Worm (Caenorhabditis elegans) whole organism, late embryonic: ENCODE results near the gene Y37D8A.26.

ENCODE experiments used
- C08G9.2 ChIP-seq: sonication (generic microtip); optimal IDR thresholded peaks from 2 replicates; lab custom pipeline; 2016; ENCODE audit warnings: mild to moderate bottlenecking, missing genetic modification characterization, moderate library complexity, missing compliant biosample characterization
- C38D4.7 ChIP-seq: fragments of 200-800 bp; sonication (Bioruptor generic); optimal IDR thresholded peaks from 2 replicates; lab custom pipeline; 2018; ENCODE audit warnings: mild to moderate bottlenecking, missing genetic modification characterization, moderate library complexity, missing compliant biosample characterization
- F13H6.1 ChIP-seq: sonication (generic microtip); optimal IDR thresholded peaks from 2 replicates; lab custom pipeline; 2016; ENCODE audit warnings: missing genetic modification characterization, missing compliant biosample characterization
- K09A11.1 ChIP-seq: sonication (generic microtip); optimal IDR thresholded peaks from 2 replicates; lab custom pipeline; 2017; ENCODE audit warnings: antibody characterized with exemption, mild to moderate bottlenecking, missing genetic modification characterization, missing compliant biosample characterization; ENCODE audit not compliant: insufficient read depth
- T23F11.4 ChIP-seq: fragments of 200-800 bp; sonication (Bioruptor generic); optimal IDR thresholded peaks from 2 replicates; lab custom pipeline; 2018; ENCODE audit warnings: mild to moderate bottlenecking, missing genetic modification characterization, missing compliant biosample characterization
- Y22D7AL.16 ChIP-seq: sonication (generic microtip); optimal IDR thresholded peaks from 2 replicates; lab custom pipeline; 2016; ENCODE audit warnings: missing genetic modification characterization, missing compliant biosample characterization
- ceh-14 ChIP-seq: sonication (generic microtip); optimal IDR thresholded peaks from 2 replicates; lab custom pipeline; 2016; ENCODE audit warnings: missing genotype, missing genetic modification characterization, missing compliant biosample characterization
- ceh-18 ChIP-seq: sonication (generic microtip); optimal IDR thresholded peaks from 2 replicates; lab custom pipeline; 2016; ENCODE audit warnings: missing genetic modification characterization, missing compliant biosample characterization
- ceh-24 ChIP-seq: sonication (generic microtip); optimal IDR thresholded peaks from 2 replicates; lab custom pipeline; 2016; ENCODE audit warnings: mild to moderate bottlenecking, missing genetic modification characterization, missing compliant biosample characterization
- ceh-31 ChIP-seq: sonication (generic microtip); optimal IDR thresholded peaks from 2 replicates; lab custom pipeline; 2016; ENCODE audit warnings: missing genetic modification characterization, missing compliant biosample characterization
- ceh-34 ChIP-seq: sonication (generic microtip); optimal IDR thresholded peaks from 2 replicates; lab custom pipeline; 2016; ENCODE audit warnings: mild to moderate bottlenecking, missing genetic modification characterization, missing compliant biosample characterization
- ceh-48 ChIP-seq: sonication (generic microtip); optimal IDR thresholded peaks from 2 replicates; lab custom pipeline; 2016; ENCODE audit warnings: missing genetic modification characterization, inconsistent platforms, missing compliant biosample characterization
- ceh-9 ChIP-seq: sonication (generic microtip); optimal IDR thresholded peaks from 2 replicates; lab custom pipeline; 2016; ENCODE audit warnings: mild to moderate bottlenecking, missing genetic modification characterization, inconsistent platforms, missing compliant biosample characterization
- dve-1 ChIP-seq: sonication (generic microtip); optimal IDR thresholded peaks from 2 replicates; lab custom pipeline; 2017; ENCODE audit warnings: antibody characterized with exemption, mild to moderate bottlenecking, missing genetic modification characterization, missing compliant biosample characterization
- elt-2 ChIP-seq: sonication (generic microtip); optimal IDR thresholded peaks from 2 replicates; lab custom pipeline; 2016; ENCODE audit warnings: missing genetic modification reagents, missing genetic modification characterization, missing compliant biosample characterization
- elt-4 ChIP-seq: sonication (generic microtip); optimal IDR thresholded peaks from 2 replicates; lab custom pipeline; 2016; ENCODE audit warnings: missing genetic modification characterization, missing compliant biosample characterization
- fax-1 ChIP-seq: sonication (generic microtip); optimal IDR thresholded peaks from 2 replicates; lab custom pipeline; 2016; ENCODE audit warnings: missing genotype, missing genetic modification characterization, missing compliant biosample characterization
- fkh-6 ChIP-seq: sonication (generic microtip); optimal IDR thresholded peaks from 2 replicates; lab custom pipeline; 2016; ENCODE audit warnings: missing genetic modification characterization, missing compliant biosample characterization
- hlh-6 ChIP-seq: sonication (generic microtip); optimal IDR thresholded peaks from 2 replicates; lab custom pipeline; 2016; ENCODE audit warnings: missing genotype, missing genetic modification characterization, missing compliant biosample characterization
- lim-6 ChIP-seq: sonication (generic microtip); optimal IDR thresholded peaks from 2 replicates; lab custom pipeline; 2016; ENCODE audit warnings: missing genetic modification characterization, missing compliant biosample characterization
- lin-11 ChIP-seq: fragments of 200-800 bp; sonication (Bioruptor generic); optimal IDR thresholded peaks from 2 replicates; lab custom pipeline; 2018; ENCODE audit warnings: mild to moderate bottlenecking, missing genetic modification characterization, missing compliant biosample characterization
- nfya-1 ChIP-seq: sonication (generic microtip); optimal IDR thresholded peaks from 2 replicates; lab custom pipeline; 2017; ENCODE audit warnings: missing genetic modification characterization, mild to moderate bottlenecking, missing compliant biosample characterization, antibody characterized with exemption, moderate library complexity
- odd-2 ChIP-seq: sonication (generic microtip); optimal IDR thresholded peaks from 2 replicates; lab custom pipeline; 2017; ENCODE audit warnings: antibody characterized with exemption, mild to moderate bottlenecking, missing genetic modification characterization, missing compliant biosample characterization
- pat-9 ChIP-seq: fragments of 200-800 bp; sonication (Bioruptor generic); optimal IDR thresholded peaks from 2 replicates; lab custom pipeline; 2018; ENCODE audit warnings: mild to moderate bottlenecking, missing genetic modification characterization, moderate library complexity, missing compliant biosample characterization
- pax-1 ChIP-seq: fragments of 150-350 bp; optimal IDR thresholded peaks from 2 replicates; lab custom pipeline; 2014; ENCODE audit warnings: missing biosample characterization, missing genetic modification characterization
- pha-4 ChIP-seq: fragments of 150-350 bp; optimal IDR thresholded peaks from 2 replicates; lab custom pipeline; 2018; ENCODE audit warnings: missing biosample characterization, missing genetic modification reagents, missing genetic modification characterization
- ref-2 ChIP-seq: sonication (generic microtip); optimal IDR thresholded peaks from 2 replicates; lab custom pipeline; 2016; ENCODE audit warnings: missing genetic modification characterization, missing compliant biosample characterization
- rnt-1 ChIP-seq: sonication (generic microtip); optimal IDR thresholded peaks from 2 replicates; lab custom pipeline; 2016; ENCODE audit warnings: missing genetic modification characterization, missing compliant biosample characterization
- syd-9 ChIP-seq: sonication (generic microtip); optimal IDR thresholded peaks from 2 replicates; lab custom pipeline; 2016; ENCODE audit warnings: mild to moderate bottlenecking, missing genetic modification characterization, moderate library complexity, missing compliant biosample characterization
- tbx-2 ChIP-seq: sonication (generic microtip); optimal IDR thresholded peaks from 2 replicates; lab custom pipeline; 2016; ENCODE audit warnings: missing genetic modification characterization, missing compliant biosample characterization
- ttx-3 ChIP-seq: sonication (generic microtip); optimal IDR thresholded peaks from 2 replicates; lab custom pipeline; 2016; ENCODE audit warnings: missing genetic modification reagents, missing genetic modification characterization, missing compliant biosample characterization
- unc-42 ChIP-seq: sonication (generic microtip); optimal IDR thresholded peaks from 2 replicates; lab custom pipeline; 2016; ENCODE audit warnings: missing genotype, missing genetic modification characterization, missing compliant biosample characterization
- unc-55 ChIP-seq: sonication (generic microtip); optimal IDR thresholded peaks from 2 replicates; lab custom pipeline; 2017; ENCODE audit warnings: missing biosample characterization, missing genetic modification reagents, missing genetic modification characterization
- zip-5 ChIP-seq: sonication (generic microtip); optimal IDR thresholded peaks from 2 replicates; lab custom pipeline; 2016; ENCODE audit warnings: missing genetic modification characterization, missing compliant biosample characterization

The Y37D8A.26 gene

ce11 chrIII:12841328-12841727, 15.2 kb downstream of the Y37D8A.26 start:
- no peak for TF ChIP-seq elt-4 (tag; lab: Kevin White, UChicago)
- TF ChIP-seq unc-42 (tag; lab: Kevin White, UChicago) = peak; percentile 22

- TF ChIP-seq ref-2 = no peak
Measured at ce11 chrIII:12840204-12840603, 16.3 kb downstream of the Y37D8A.26 start.

ce11 chrIII:12838913-12839366, 17.6 kb downstream of the Y37D8A.26 start, which contains the start of gene Y37D8A.4:
Gene Y37D8A.4, minus strand, starts transcription at chrIII:12838963.
- TF ChIP-seq odd-2 (tag; lab: Kevin White, UChicago) (no peak), nfya-1 (tag; lab: Kevin White, UChicago) (no peak), elt-2 (tag; lab: Kevin White, UChicago) (peak; percentile 2), Y22D7AL.16 (tag; lab: Kevin White, UChicago) (no peak), lin-11 (no peak), fax-1 (tag; lab: Kevin White, UChicago) (no peak), pax-1 (tag; lab: Kevin White, UChicago) (no peak), T23F11.4 (GFP tag; lab: Kevin White, UChicago) (peak; percentile 0)

ce11 chrIII:12838299-12838698, 18.2 kb downstream of the Y37D8A.26 start:
- TF ChIP-seq nfya-1 (tag; lab: Kevin White, UChicago) (peak; percentile 93), odd-2 (tag; lab: Kevin White, UChicago) (no peak), ceh-14 (tag; lab: Kevin White, UChicago) (no peak)

ce11 chrIII:12836742-12837285, 19.7 kb downstream of the Y37D8A.26 start:
- peak; percentile 82 for TF ChIP-seq dve-1
- TF ChIP-seq ceh-18 = no peak

- TF ChIP-seq C38D4.7 = no peak
- TF ChIP-seq tbx-2 (tag; lab: Kevin White, UChicago) = no peak
- no peak for TF ChIP-seq dve-1
- TF ChIP-seq K09A11.1 = no peak
- no peak for TF ChIP-seq syd-9 (tag; lab: Kevin White, UChicago)
- no peak for TF ChIP-seq ceh-24 (tag; lab: Kevin White, UChicago)
- no peak for TF ChIP-seq ceh-9 (tag; lab: Kevin White, UChicago)
- TF ChIP-seq ceh-48 (tag; lab: Kevin White, UChicago) = no peak
- no peak for TF ChIP-seq T23F11.4 (GFP tag; lab: Kevin White, UChicago)
- TF ChIP-seq pat-9 (tag; lab: Kevin White, UChicago) = no peak
- TF ChIP-seq rnt-1 (tag; lab: Kevin White, UChicago) = no peak
- TF ChIP-seq unc-55 (GFP tag; lab: Kevin White, UChicago) = no peak
- TF ChIP-seq, all 69 proteins: peak for 0
Measured at ce11 chrIII:12833079-12833478, 23.4 kb downstream of the Y37D8A.26 start.

- TF ChIP-seq ceh-31 (tag; lab: Kevin White, UChicago) = no peak
- no peak for TF ChIP-seq ceh-34 (tag; lab: Kevin White, UChicago)
- TF ChIP-seq pha-4 = no peak
- no peak for TF ChIP-seq zip-5 (tag; lab: Kevin White, UChicago)
- no peak for TF ChIP-seq dve-1
- no peak for TF ChIP-seq C08G9.2 (tag; lab: Kevin White, UChicago)
- TF ChIP-seq fkh-6 = no peak
- TF ChIP-seq C38D4.7 = no peak
- no peak for TF ChIP-seq K09A11.1
- no peak for TF ChIP-seq elt-2 (tag; lab: Kevin White, UChicago)
- TF ChIP-seq lim-6 (tag; lab: Kevin White, UChicago) = no peak
- TF ChIP-seq ceh-18 = no peak
- no peak for TF ChIP-seq ttx-3 (tag; lab: Kevin White, UChicago)
- no peak for TF ChIP-seq hlh-6 (tag; lab: Kevin White, UChicago)
- no peak for TF ChIP-seq nfya-1 (tag; lab: Kevin White, UChicago)
- TF ChIP-seq F13H6.1 = no peak
Measured at ce11 chrIII:12831696-12832095, 24.8 kb downstream of the Y37D8A.26 start.
